Worm (Caenorhabditis elegans): ENCODE results near the gene npr-21.

The npr-21 gene

ce11 chrX:17107670-17108069 lies 50.1 kb downstream of the npr-21 start, which contains the start of gene lido-4:
lido-4 (minus strand) TSS chrX:17107770.
- no peak for TF ChIP-seq ceh-14 (tag; optimal IDR thresholded peaks at IDR 0.05)
